Worm (Caenorhabditis elegans): ENCODE data around the gene tsr-2.

The tsr-2 gene

DNA sequence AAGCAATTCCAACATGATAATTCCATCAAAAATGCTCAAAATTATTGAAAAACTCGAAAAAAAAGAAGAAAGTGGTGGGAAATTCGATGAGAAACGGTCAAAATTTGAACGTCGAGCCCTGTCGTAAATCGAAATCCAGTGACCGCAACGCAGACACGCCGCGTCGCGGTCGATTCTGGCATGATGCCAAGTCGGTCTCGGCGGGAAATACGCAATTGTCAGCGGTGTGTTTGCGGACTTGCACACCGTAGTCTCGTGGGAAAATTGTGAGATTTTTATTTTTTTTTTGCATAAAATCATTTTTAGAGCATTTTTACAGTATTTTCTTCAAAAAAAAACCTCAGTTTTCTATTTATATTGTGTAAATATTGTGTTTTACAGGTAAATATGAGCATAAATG is at the start of gene tsr-2:
tsr-2 (plus strand) TSS at position 382 of the 400 bp plus-strand sequence.
- TF ChIP-seq peb-1 (tag; optimal IDR thresholded peaks at IDR 0.05) (no peak), mbf-1 (tag; optimal IDR thresholded peaks at IDR 0.05) (no peak), nhr-23 (tag; optimal IDR thresholded peaks at IDR 0.05) (no peak), snpc-4 (tag; optimal IDR thresholded peaks at IDR 0.05) (peak; percentile 64), elt-1 (tag; optimal IDR thresholded peaks at IDR 0.05) (no peak), lin-13 (GFP tag; optimal IDR thresholded peaks at IDR 0.05) (peak; percentile 91), ceh-82 (tag; optimal IDR thresholded peaks at IDR 0.05) (peak; percentile 13), ztf-1 (GFP tag; conservative IDR thresholded peaks at IDR 0.05) (no peak), fos-1 (tag; optimal IDR thresholded peaks at IDR 0.05) (peak; percentile 80), unc-39 (tag; optimal IDR thresholded peaks at IDR 0.05) (no peak), blmp-1 (tag; optimal IDR thresholded peaks at IDR 0.05; ENCODE audit: insufficient read depth) (peak; percentile 20), C34F6.9 (tag; optimal IDR thresholded peaks at IDR 0.05) (peak; percentile 96), ZK546.5 (tag; optimal IDR thresholded peaks at IDR 0.05) (peak; percentile 42), crh-2 (tag; optimal IDR thresholded peaks at IDR 0.05) (peak; percentile 95), sma-3 (GFP tag; optimal IDR thresholded peaks at IDR 0.05) (peak; percentile 92), lin-11 (tag; optimal IDR thresholded peaks at IDR 0.05) (peak; percentile 93), mab-5 (tag; optimal IDR thresholded peaks at IDR 0.05) (peak; percentile 83), nhr-21 (tag; optimal IDR thresholded peaks at IDR 0.05) (peak; percentile 86), Y55F3AM.14 (GFP tag; optimal IDR thresholded peaks at IDR 0.05) (peak; percentile 69), lsy-2 (tag; optimal IDR thresholded peaks at IDR 0.05) (peak; percentile 98 to 99), nhr-6 (tag; optimal IDR thresholded peaks at IDR 0.05) (peak; percentile 81), unc-62 (GFP tag; optimal IDR thresholded peaks at IDR 0.05) (no peak), aly-2 (tag; optimal IDR thresholded peaks at IDR 0.05) (no peak), skn-1 (tag; optimal IDR thresholded peaks at IDR 0.05) (peak; percentile 11), nhr-12 (tag; optimal IDR thresholded peaks at IDR 0.05) (no peak), unc-55 (GFP tag; optimal IDR thresholded peaks at IDR 0.05) (peak; percentile 97), gmeb-1 (tag; optimal IDR thresholded peaks at IDR 0.05) (peak; percentile 90), F13H6.1 (tag; optimal IDR thresholded peaks at IDR 0.05) (peak; percentile 89), nhr-25 (tag; optimal IDR thresholded peaks at IDR 0.05) (peak; percentile 92), nhr-129 (tag; optimal IDR thresholded peaks at IDR 0.05) (peak; percentile 88), nhr-10 (tag; optimal IDR thresholded peaks at IDR 0.05) (peak; percentile 36), nhr-237 (tag; optimal IDR thresholded peaks at IDR 0.05) (no peak), ceh-16 (tag; optimal IDR thresholded peaks at IDR 0.05) (peak; percentile 74), elt-3 (tag; optimal IDR thresholded peaks at IDR 0.05) (no peak), alr-1 (tag; optimal IDR thresholded peaks at IDR 0.05) (no peak), R02D3.7 (tag; optimal IDR thresholded peaks at IDR 0.05) (peak; percentile 48), ztf-11 (tag; optimal IDR thresholded peaks at IDR 0.05) (no peak), ztf-4 (tag; optimal IDR thresholded peaks at IDR 0.05) (peak; percentile 34), lin-39 (tag; optimal IDR thresholded peaks at IDR 0.05) (no peak), zag-1 (tag; optimal IDR thresholded peaks at IDR 0.05) (peak; percentile 66), nhr-77 (tag; optimal IDR thresholded peaks at IDR 0.05) (peak; percentile 59), dmd-4 (tag; optimal IDR thresholded peaks at IDR 0.05) (no peak), egl-27 (tag; optimal IDR thresholded peaks at IDR 0.05) (peak; percentile 81), sma-9 (GFP tag; optimal IDR thresholded peaks at IDR 0.05) (peak; percentile 82), sma-9 (tag; optimal IDR thresholded peaks at IDR 0.05) (no peak), ama-1 (optimal IDR thresholded peaks at IDR 0.05) (peak; percentile 40), mdl-1 (tag; optimal IDR thresholded peaks at IDR 0.05) (peak in 1 of 2 experiments; percentile 60), nhr-11 (tag; optimal IDR thresholded peaks at IDR 0.05) (no peak), sem-4 (tag; optimal IDR thresholded peaks at IDR 0.05) (peak; percentile 81)
